Fruit fly (Drosophila melanogaster) whole organism, embryonic: ENCODE data around the gene Ccp84Aa.
A peak's percentile ranks its signal among the peaks of the same experiment; 100 is the strongest.

Source experiments
- Atf3 ChIP-seq: fragments of 200-800 bp; sonication (Bioruptor generic); optimal IDR thresholded peaks from 3 replicates; lab custom pipeline; 2016; ENCODE audit warnings: missing biosample characterization, missing genetic modification characterization
- Blimp-1 ChIP-seq: fragments of 200-800 bp; sonication (Bioruptor generic); optimal IDR thresholded peaks from 3 replicates; lab custom pipeline; 2018; ENCODE audit warnings: missing biosample characterization, missing genetic modification characterization, mild to moderate bottlenecking, moderate library complexity, missing genetic modification reagents
- CG1024 ChIP-seq: fragments of 200-800 bp; sonication (Bioruptor generic); IDR thresholded peaks from 2 replicates; pipeline ENCODE4 v1.3.6; 2022; ENCODE audit warnings: missing biosample characterization, missing genetic modification characterization
- CG11456 ChIP-seq: fragments of 200-800 bp; sonication (Bioruptor generic); IDR thresholded peaks from 3 replicates; pipeline ENCODE4 v1.3.6; 2022; ENCODE audit warnings: missing biosample characterization, missing genetic modification characterization
- CG11504 ChIP-seq: fragments of 200-800 bp; sonication (Bioruptor generic); optimal IDR thresholded peaks from 3 replicates; lab custom pipeline; 2019; ENCODE audit warnings: missing biosample characterization, mild to moderate bottlenecking, missing genetic modification characterization, moderate library complexity
- CG12071 ChIP-seq: fragments of 200-800 bp; sonication (Bioruptor generic); optimal IDR thresholded peaks from 3 replicates; lab custom pipeline; 2018; ENCODE audit warnings: missing biosample characterization, mild to moderate bottlenecking, missing genetic modification characterization
- CG13775 ChIP-seq: fragments of 200-800 bp; sonication (Bioruptor generic); optimal IDR thresholded peaks from 3 replicates; lab custom pipeline; 2017; ENCODE audit warnings: missing biosample characterization, mild to moderate bottlenecking, missing genetic modification characterization
- CG14667 ChIP-seq: fragments of 200-800 bp; sonication (Bioruptor generic); IDR thresholded peaks from 2 replicates; pipeline ENCODE4 v1.3.6; 2022; ENCODE audit warnings: missing biosample characterization, missing genetic modification characterization
- CG16815 ChIP-seq: fragments of 200-800 bp; sonication (Bioruptor generic); optimal IDR thresholded peaks from 3 replicates; lab custom pipeline; 2017; ENCODE audit warnings: missing biosample characterization, mild to moderate bottlenecking, missing genetic modification characterization
- CG16863 ChIP-seq: fragments of 200-800 bp; sonication (Bioruptor generic); optimal IDR thresholded peaks from 3 replicates; lab custom pipeline; 2016; ENCODE audit warnings: missing biosample characterization, missing genetic modification characterization
- CG17829 ChIP-seq: fragments of 200-800 bp; optimal IDR thresholded peaks from 2 replicates; lab custom pipeline; 2019; ENCODE audit warnings: missing biosample characterization, mild to moderate bottlenecking, missing genetic modification characterization, moderate library complexity
- CG2129 ChIP-seq: fragments of 200-800 bp; sonication (Bioruptor generic); IDR thresholded peaks from 2 replicates; pipeline ENCODE4 v1.3.6; 2022; ENCODE audit warnings: missing biosample characterization, missing genetic modification characterization; ENCODE audit not compliant: partially characterized antibody
- CG31388 ChIP-seq: fragments of 200-800 bp; sonication (Bioruptor generic); optimal IDR thresholded peaks from 2 replicates; lab custom pipeline; 2016; ENCODE audit warnings: missing biosample characterization, missing genetic modification characterization
- CG32532 ChIP-seq: fragments of 200-800 bp; sonication (Bioruptor generic); IDR thresholded peaks from 2 replicates; pipeline ENCODE4 v1.3.6; 2022; ENCODE audit warnings: missing biosample characterization, missing genetic modification characterization
- CG33213 ChIP-seq: fragments of 200-800 bp; sonication (Bioruptor generic); optimal IDR thresholded peaks from 3 replicates; lab custom pipeline; 2016; ENCODE audit warnings: missing biosample characterization, missing genetic modification characterization
- CG5180 ChIP-seq: fragments of 200-800 bp; sonication (Bioruptor generic); optimal IDR thresholded peaks from 3 replicates; lab custom pipeline; 2017; ENCODE audit warnings: missing biosample characterization, missing genetic modification characterization, mild to moderate bottlenecking, moderate library complexity, missing genetic modification reagents
- CG7928 ChIP-seq: fragments of 200-800 bp; sonication (Bioruptor generic); optimal IDR thresholded peaks from 2 replicates; lab custom pipeline; 2017; ENCODE audit warnings: missing biosample characterization, mild to moderate bottlenecking, missing genetic modification characterization
- CG8359 ChIP-seq: fragments of 200-800 bp; sonication (Bioruptor generic); optimal IDR thresholded peaks from 2 replicates; lab custom pipeline; 2017; ENCODE audit warnings: missing biosample characterization, mild to moderate bottlenecking, missing genetic modification characterization, borderline replicate concordance
- Elba2 ChIP-seq: fragments of 200-800 bp; sonication (Bioruptor generic); optimal IDR thresholded peaks from 3 replicates; lab custom pipeline; 2016; ENCODE audit warnings: missing biosample characterization, missing genetic modification characterization
- Ets97D ChIP-seq: fragments of 200-800 bp; sonication (Bioruptor generic); optimal IDR thresholded peaks from 3 replicates; lab custom pipeline; 2016; ENCODE audit warnings: missing biosample characterization, missing genetic modification characterization
- H2.0 ChIP-seq: fragments of 200-800 bp; sonication (Bioruptor generic); IDR thresholded peaks from 2 replicates; pipeline ENCODE4 v1.3.6; 2022; ENCODE audit warnings: missing biosample characterization, missing genetic modification characterization
- Kr ChIP-seq: fragments of 200-800 bp; sonication (Bioruptor generic); optimal IDR thresholded peaks from 2 replicates; lab custom pipeline; 2017; ENCODE audit warnings: missing biosample characterization, mild to moderate bottlenecking, missing genetic modification characterization
- Med ChIP-seq: fragments of 200-800 bp; sonication (Bioruptor generic); peaks from one replicate; lab custom pipeline; 2016; ENCODE audit warnings: missing biosample characterization, missing genetic modification characterization, mild to moderate bottlenecking, inconsistent platforms, moderate library complexity
- Oaz ChIP-seq: fragments of 200-800 bp; sonication (Bioruptor generic); IDR thresholded peaks from 2 replicates; pipeline ENCODE4 v1.3.6; 2022; ENCODE audit warnings: missing biosample characterization, missing genetic modification characterization
- Pdp1 ChIP-seq, 2 experiments: fragments of 200-800 bp; sonication (Bioruptor generic); optimal IDR thresholded peaks; 3 replicates each; lab custom pipeline; 2016; ENCODE audit warnings: missing biosample characterization in 2 of 2, missing genetic modification characterization in 2 of 2, mild to moderate bottlenecking in 1 of 2, moderate library complexity in 1 of 2
- Sin3A ChIP-seq: fragments of >200 bp; optimal IDR thresholded peaks from 2 replicates; lab custom pipeline; 2018
- Six4 ChIP-seq: fragments of 200-800 bp; sonication (Bioruptor generic); optimal IDR thresholded peaks from 2 replicates; lab custom pipeline; 2016; ENCODE audit warnings: missing biosample characterization, missing genetic modification characterization
- Usf ChIP-seq: fragments of 200-800 bp; sonication (Bioruptor generic); optimal IDR thresholded peaks from 2 replicates; lab custom pipeline; 2017; ENCODE audit warnings: missing genotype, missing biosample characterization, missing genetic modification characterization
- ap ChIP-seq: fragments of 200-800 bp; sonication (Bioruptor generic); IDR thresholded peaks from 2 replicates; pipeline ENCODE4 v1.3.6; 2022; ENCODE audit warnings: missing biosample characterization, missing genetic modification characterization
- bcd ChIP-seq: fragments of 200-800 bp; sonication (Bioruptor generic); optimal IDR thresholded peaks from 2 replicates; lab custom pipeline; 2017; ENCODE audit warnings: missing biosample characterization, mild to moderate bottlenecking, missing genetic modification characterization
- btn ChIP-seq: fragments of 200-800 bp; sonication (Bioruptor generic); optimal IDR thresholded peaks from 2 replicates; lab custom pipeline; 2016; ENCODE audit warnings: missing biosample characterization, missing genetic modification characterization
- chif ChIP-seq, 2 experiments: fragments of 200-800 bp; sonication (Bioruptor generic); optimal IDR thresholded peaks; 3 replicates each; lab custom pipeline; 2016; ENCODE audit warnings: missing biosample characterization in 2 of 2, missing genetic modification characterization in 2 of 2
- cwo ChIP-seq: fragments of 200-800 bp; sonication (Bioruptor generic); optimal IDR thresholded peaks from 3 replicates; lab custom pipeline; 2017; ENCODE audit warnings: missing biosample characterization, missing genetic modification characterization, mild to moderate bottlenecking, moderate library complexity, missing genetic modification reagents
- ewg ChIP-seq: fragments of 200-800 bp; sonication (Bioruptor generic); optimal IDR thresholded peaks from 3 replicates; lab custom pipeline; 2017; ENCODE audit warnings: mild to moderate bottlenecking, missing biosample characterization, missing genetic modification reagents, missing genetic modification characterization
- ftz-f1 ChIP-seq: fragments of 200-800 bp; sonication (Bioruptor generic); optimal IDR thresholded peaks from 2 replicates; lab custom pipeline; 2016; ENCODE audit warnings: missing biosample characterization, missing genetic modification characterization
- gsb-n ChIP-seq: fragments of 200-800 bp; sonication (Bioruptor generic); optimal IDR thresholded peaks from 3 replicates; lab custom pipeline; 2018; ENCODE audit warnings: missing biosample characterization, mild to moderate bottlenecking, missing genetic modification characterization
- gt ChIP-seq: fragments of 200-800 bp; sonication (Bioruptor generic); IDR thresholded peaks from 2 replicates; pipeline ENCODE4 v1.3.6; 2022; ENCODE audit warnings: missing biosample characterization, missing genetic modification characterization
- hbn ChIP-seq: fragments of 200-800 bp; sonication (Bioruptor generic); IDR thresholded peaks from 2 replicates; pipeline ENCODE4 v1.3.6; 2022; ENCODE audit warnings: missing biosample characterization, missing genetic modification characterization; ENCODE audit not compliant: partially characterized antibody
- kay ChIP-seq: fragments of 200-800 bp; sonication (Bioruptor generic); optimal IDR thresholded peaks from 2 replicates; lab custom pipeline; 2016; ENCODE audit warnings: missing biosample characterization, missing genetic modification characterization
- klu ChIP-seq: fragments of 200-800 bp; sonication (Bioruptor generic); IDR thresholded peaks from 2 replicates; pipeline ENCODE4 v1.3.6; 2022; ENCODE audit warnings: missing biosample characterization, missing genetic modification characterization
- lilli ChIP-seq: fragments of 200-800 bp; sonication (Bioruptor generic); optimal IDR thresholded peaks from 3 replicates; lab custom pipeline; 2016; ENCODE audit warnings: missing biosample characterization, missing genetic modification characterization
- onecut ChIP-seq: fragments of 200-800 bp; sonication (Bioruptor generic); IDR thresholded peaks from 2 replicates; pipeline ENCODE4 v1.3.6; 2022; ENCODE audit warnings: missing biosample characterization, missing genetic modification characterization
- row ChIP-seq: fragments of 200-800 bp; sonication (Bioruptor generic); IDR thresholded peaks from 3 replicates; pipeline ENCODE4 v1.3.6; 2022; ENCODE audit warnings: missing biosample characterization, missing genetic modification characterization
- run ChIP-seq: fragments of 200-800 bp; sonication (Bioruptor generic); optimal IDR thresholded peaks from 3 replicates; lab custom pipeline; 2018; ENCODE audit warnings: missing biosample characterization, mild to moderate bottlenecking, missing genetic modification characterization
- salm ChIP-seq: fragments of 200-800 bp; sonication (Bioruptor generic); optimal IDR thresholded peaks from 2 replicates; lab custom pipeline; 2018; ENCODE audit warnings: missing biosample characterization, mild to moderate bottlenecking, missing genetic modification characterization
- slou ChIP-seq: fragments of 200-800 bp; sonication (Bioruptor generic); optimal IDR thresholded peaks from 3 replicates; lab custom pipeline; 2016; ENCODE audit warnings: missing biosample characterization, missing genetic modification characterization
- slp2 ChIP-seq: fragments of 200-800 bp; sonication (Bioruptor generic); optimal IDR thresholded peaks from 2 replicates; lab custom pipeline; 2016; ENCODE audit warnings: missing biosample characterization, missing genetic modification characterization
- sqz ChIP-seq: fragments of 200-800 bp; sonication (Bioruptor generic); optimal IDR thresholded peaks from 3 replicates; lab custom pipeline; 2018; ENCODE audit warnings: missing biosample characterization, mild to moderate bottlenecking, missing genetic modification characterization
- sug ChIP-seq: fragments of 200-800 bp; optimal IDR thresholded peaks from 2 replicates; lab custom pipeline; 2019; ENCODE audit warnings: missing biosample characterization, mild to moderate bottlenecking, missing genetic modification characterization, moderate library complexity
- trem ChIP-seq: fragments of 200-800 bp; optimal IDR thresholded peaks from 3 replicates; lab custom pipeline; 2019; ENCODE audit warnings: missing biosample characterization, mild to moderate bottlenecking, missing genetic modification characterization, moderate library complexity
- vnd ChIP-seq: fragments of 200-800 bp; sonication (Bioruptor generic); IDR thresholded peaks from 3 replicates; pipeline ENCODE4 v1.3.6; 2022; ENCODE audit warnings: missing biosample characterization, missing genetic modification characterization; ENCODE audit not compliant: partially characterized antibody
- zen2 ChIP-seq: fragments of 200-800 bp; sonication (Bioruptor generic); IDR thresholded peaks from 3 replicates; pipeline ENCODE4 v1.3.6; 2022; ENCODE audit warnings: missing biosample characterization, missing genetic modification characterization; ENCODE audit not compliant: partially characterized antibody

The Ccp84Aa gene

dm6 chr3R:6708858-6709257 is 5.0 kb downstream of the Ccp84Aa start (continued):
- TF ChIP-seq btn (GFP tag; lab: Kevin White, UChicago) (no peak), CG8359 (GFP tag; lab: Kevin White, UChicago) (no peak), CG7928 (GFP tag; lab: Kevin White, UChicago) (no peak), CG33213 (GFP tag; lab: Kevin White, UChicago) (peak; percentile 63), H2.0 (GFP tag; lab: Robert Waterston, UW) (no peak), zen2 (peak; percentile 55; the same call in 2 of the 3 replicates), Ets97D (GFP tag; lab: Kevin White, UChicago) (peak; percentile 19), CG14667 (GFP tag; lab: Robert Waterston, UW) (no peak), onecut (no peak), CG32532 (no peak), Atf3 (GFP tag; lab: Kevin White, UChicago) (no peak), salm (no peak), ewg (GFP tag; lab: Kevin White, UChicago) (no peak), CG31388 (GFP tag; lab: Kevin White, UChicago) (no peak), Usf (GFP tag; lab: Kevin White, UChicago) (no peak), Oaz (GFP tag; lab: Robert Waterston, UW) (no peak), Med (GFP tag; lab: Kevin White, UChicago) (peak; percentile 74), CG11456 (GFP tag; lab: Robert Waterston, UW) (peak; percentile 42; the same call in 1 of the 3 replicates), gt (GFP tag; lab: Robert Waterston, UW) (no peak), CG16815 (GFP tag; lab: Kevin White, UChicago) (no peak), CG16863 (GFP tag; lab: Kevin White, UChicago) (no peak), CG12071 (GFP tag; lab: Kevin White, UChicago) (no peak), gsb-n (no peak), Blimp-1 (GFP tag; lab: Kevin White, UChicago) (no peak), CG2129 (GFP tag; lab: Robert Waterston, UW) (no peak), bcd (GFP tag; lab: Kevin White, UChicago) (peak; percentile 42), Six4 (GFP tag; lab: Kevin White, UChicago) (no peak), klu (GFP tag; lab: Robert Waterston, UW) (no peak), CG13775 (GFP tag; lab: Kevin White, UChicago) (no peak), CG5180 (GFP tag; lab: Kevin White, UChicago) (no peak), Elba2 (no peak), cwo (no peak), Kr (no peak), CG17829 (tag; lab: Kevin White, UChicago) (peak; percentile 21), Pdp1 (GFP tag; optimal IDR thresholded peaks at IDR 0.05; lab: Kevin White, UChicago) (no peak), slou (GFP tag; lab: Kevin White, UChicago) (no peak), sug (no peak), trem (tag; lab: Kevin White, UChicago) (peak; percentile 24), hbn (GFP tag; lab: Robert Waterston, UW) (0 out of 2 replicates have a peak, but pooled peaks have one; percentile 24), ftz-f1 (GFP tag; lab: Kevin White, UChicago) (no peak), lilli (GFP tag; lab: Kevin White, UChicago) (no peak), CG1024 (GFP tag; lab: Robert Waterston, UW) (no peak), Sin3A (lab: Kevin White, UChicago) (no peak), vnd (GFP tag; lab: Robert Waterston, UW) (0 out of 3 replicates have a peak, but pooled peaks have one; percentile 15), chif (GFP tag; optimal IDR thresholded peaks at IDR 0.05; lab: Kevin White, UChicago) (peak in 1 of 2 experiments; percentile 15), row (GFP tag; lab: Robert Waterston, UW) (no peak), sqz (no peak), slp2 (GFP tag; lab: Kevin White, UChicago) (no peak), run (tag; lab: Kevin White, UChicago) (no peak), ap (no peak), CG11504 (peak; percentile 55), kay (GFP tag; lab: Kevin White, UChicago) (no peak)
